Fruit fly (Drosophila melanogaster): Measurements from ENCODE around the gene Eaat1.
A peak's percentile ranks its signal among the peaks of the same experiment; 100 is the strongest.

The Eaat1 gene

dm6 chr2L:9333300-9333876, at the start of gene Eaat1:
Eaat1 (plus strand) TSS chr2L:9333567.
- TF ChIP-seq Mnt (GFP tag; optimal IDR thresholded peaks at IDR 0.05) = peak; percentile 76
- no peak for TF ChIP-seq kay (GFP tag; ENCODE audit: borderline replicate concordance)
- TF ChIP-seq CG12768 (GFP tag; optimal IDR thresholded peaks at IDR 0.05) = peak; percentile 38
- no peak for TF ChIP-seq CG7045 (GFP tag; optimal IDR thresholded peaks at IDR 0.05)
- TF ChIP-seq CG11617 (GFP tag; optimal IDR thresholded peaks at IDR 0.05) = no peak
- peak; percentile 99 for TF ChIP-seq cic (GFP tag; optimal IDR thresholded peaks at IDR 0.05)
- TF ChIP-seq CG1620 (GFP tag; optimal IDR thresholded peaks at IDR 0.05) = peak; percentile 4

- TF ChIP-seq CG14711 (tag; optimal IDR thresholded peaks at IDR 0.05) (no peak), toe (GFP tag; optimal IDR thresholded peaks at IDR 0.05) (no peak), CG5204 (GFP tag; optimal IDR thresholded peaks at IDR 0.05) (no peak), ovo (GFP tag; optimal IDR thresholded peaks at IDR 0.05) (no peak), CG7101 (tag; optimal IDR thresholded peaks at IDR 0.05) (no peak), CG12768 (GFP tag; optimal IDR thresholded peaks at IDR 0.05) (no peak), Hr96 (GFP tag; optimal IDR thresholded peaks at IDR 0.05) (no peak), Mnt (GFP tag; optimal IDR thresholded peaks at IDR 0.05) (no peak), Crg-1 (GFP tag; optimal IDR thresholded peaks at IDR 0.05) (no peak), tj (GFP tag; optimal IDR thresholded peaks at IDR 0.05) (no peak), CG11617 (GFP tag; optimal IDR thresholded peaks at IDR 0.05) (no peak), kay (GFP tag; ENCODE audit: borderline replicate concordance) (no peak), Clk (GFP tag; optimal IDR thresholded peaks at IDR 0.05) (no peak), pad (GFP tag; optimal IDR thresholded peaks at IDR 0.05) (no peak), CG33017 (tag; optimal IDR thresholded peaks at IDR 0.05) (no peak), CG1620 (GFP tag; optimal IDR thresholded peaks at IDR 0.05) (no peak), cic (GFP tag; optimal IDR thresholded peaks at IDR 0.05) (no peak)
Measured at dm6 chr2L:9321022-9321421, 12.3 kb upstream of the Eaat1 start.

DNA sequence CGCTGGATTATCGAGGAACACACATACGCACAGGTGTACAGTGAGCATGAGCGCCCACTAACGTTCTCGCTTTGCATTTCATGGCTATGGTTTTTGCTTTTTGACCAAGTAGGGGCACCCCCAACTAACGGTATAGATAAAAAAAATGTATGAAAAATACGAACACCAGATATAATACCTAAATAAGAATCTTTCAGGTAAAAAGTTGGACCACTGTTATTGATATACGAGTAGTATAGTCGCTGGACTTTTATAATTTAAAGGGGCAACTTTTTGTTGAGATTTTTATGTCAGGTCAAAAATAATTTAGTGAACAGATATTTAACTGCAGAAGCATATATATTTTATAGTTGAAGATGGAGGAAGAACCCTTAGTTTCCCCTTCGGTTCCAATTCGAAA, 5.9 kb upstream of the Eaat1 start, which contains the start of gene CG17005:
Gene CG17005 (plus strand): TSS at position 301 of the 400 bp plus-strand sequence.
- TF ChIP-seq CG33017 (tag; optimal IDR thresholded peaks at IDR 0.05) (no peak), tj (GFP tag; optimal IDR thresholded peaks at IDR 0.05) (no peak), CG14711 (tag; optimal IDR thresholded peaks at IDR 0.05) (no peak), CG7045 (GFP tag; optimal IDR thresholded peaks at IDR 0.05) (no peak), CG1620 (GFP tag; optimal IDR thresholded peaks at IDR 0.05) (no peak), toe (GFP tag; optimal IDR thresholded peaks at IDR 0.05) (no peak), kay (GFP tag; ENCODE audit: borderline replicate concordance) (no peak), CG11617 (GFP tag; optimal IDR thresholded peaks at IDR 0.05) (no peak), Mnt (GFP tag; optimal IDR thresholded peaks at IDR 0.05) (no peak), Clk (GFP tag; optimal IDR thresholded peaks at IDR 0.05) (no peak), CG5204 (GFP tag; optimal IDR thresholded peaks at IDR 0.05) (no peak), Crg-1 (GFP tag; optimal IDR thresholded peaks at IDR 0.05) (no peak), cnc (optimal IDR thresholded peaks at IDR 0.05) (no peak), cic (GFP tag; optimal IDR thresholded peaks at IDR 0.05) (no peak), bab1 (GFP tag; optimal IDR thresholded peaks at IDR 0.05) (no peak), Hr96 (GFP tag; optimal IDR thresholded peaks at IDR 0.05) (no peak), CG7101 (tag; optimal IDR thresholded peaks at IDR 0.05) (no peak)

- TF ChIP-seq bab1 (GFP tag; optimal IDR thresholded peaks at IDR 0.05) (peak; percentile 37), Hr96 (GFP tag; optimal IDR thresholded peaks at IDR 0.05) (no peak)
Measured at dm6 chr2L:9330628-9331027, 2.7 kb upstream of the Eaat1 start, which contains the start of gene Cks30A. Cks30A (plus strand) TSS chr2L:9330763.

- TF ChIP-seq ovo (GFP tag; optimal IDR thresholded peaks at IDR 0.05) (no peak), toe (GFP tag; optimal IDR thresholded peaks at IDR 0.05) (no peak), Hr96 (GFP tag; optimal IDR thresholded peaks at IDR 0.05) (no peak), cnc (optimal IDR thresholded peaks at IDR 0.05) (no peak), kay (GFP tag; ENCODE audit: borderline replicate concordance) (no peak), CG5204 (GFP tag; optimal IDR thresholded peaks at IDR 0.05) (no peak), Crg-1 (GFP tag; optimal IDR thresholded peaks at IDR 0.05) (no peak), pad (GFP tag; optimal IDR thresholded peaks at IDR 0.05) (no peak), CG12768 (GFP tag; optimal IDR thresholded peaks at IDR 0.05) (no peak), Mnt (GFP tag; optimal IDR thresholded peaks at IDR 0.05) (peak; percentile 2), CG7045 (GFP tag; optimal IDR thresholded peaks at IDR 0.05) (no peak), CG1620 (GFP tag; optimal IDR thresholded peaks at IDR 0.05) (no peak), bab1 (GFP tag; optimal IDR thresholded peaks at IDR 0.05) (no peak), cic (GFP tag; optimal IDR thresholded peaks at IDR 0.05) (peak; percentile 23), tj (GFP tag; optimal IDR thresholded peaks at IDR 0.05) (no peak), CG11617 (GFP tag; optimal IDR thresholded peaks at IDR 0.05) (no peak)
Measured at dm6 chr2L:9338852-9339251, 5.5 kb downstream of the Eaat1 start.

DNA sequence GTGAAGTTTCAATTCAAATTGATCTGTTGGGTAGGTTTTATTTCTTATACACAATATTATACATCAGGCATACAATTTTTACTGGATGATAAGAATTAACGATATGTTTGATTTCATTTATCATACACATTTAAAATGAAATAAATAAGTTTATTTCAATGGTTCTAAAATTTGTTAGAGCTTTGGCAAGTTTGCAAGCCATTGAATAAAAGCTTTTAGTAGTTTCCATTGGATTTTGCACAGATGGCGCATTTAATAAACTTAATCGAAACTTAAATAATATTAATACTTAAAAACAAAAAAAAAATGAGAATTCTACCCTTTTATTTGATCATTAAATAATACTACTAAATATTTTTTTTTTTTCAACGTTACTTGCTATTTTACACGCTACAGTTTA, 8.6 kb downstream of the Eaat1 start:
- TF ChIP-seq Crg-1 (GFP tag; optimal IDR thresholded peaks at IDR 0.05) (no peak), CG7045 (GFP tag; optimal IDR thresholded peaks at IDR 0.05) (no peak), bab1 (GFP tag; optimal IDR thresholded peaks at IDR 0.05) (no peak), CG7101 (tag; optimal IDR thresholded peaks at IDR 0.05) (no peak), CG33017 (tag; optimal IDR thresholded peaks at IDR 0.05) (no peak), CG5204 (GFP tag; optimal IDR thresholded peaks at IDR 0.05) (no peak), CG12768 (GFP tag; optimal IDR thresholded peaks at IDR 0.05) (no peak), Mnt (GFP tag; optimal IDR thresholded peaks at IDR 0.05) (no peak), CG1620 (GFP tag; optimal IDR thresholded peaks at IDR 0.05) (no peak), CG11617 (GFP tag; optimal IDR thresholded peaks at IDR 0.05) (no peak), pad (GFP tag; optimal IDR thresholded peaks at IDR 0.05) (no peak), ovo (GFP tag; optimal IDR thresholded peaks at IDR 0.05) (no peak), Hr96 (GFP tag; optimal IDR thresholded peaks at IDR 0.05) (no peak), kay (GFP tag; ENCODE audit: borderline replicate concordance) (no peak), cic (GFP tag; optimal IDR thresholded peaks at IDR 0.05) (no peak), CG14711 (tag; optimal IDR thresholded peaks at IDR 0.05) (no peak), tj (GFP tag; optimal IDR thresholded peaks at IDR 0.05) (no peak), Clk (GFP tag; optimal IDR thresholded peaks at IDR 0.05) (no peak), toe (GFP tag; optimal IDR thresholded peaks at IDR 0.05) (no peak), cnc (optimal IDR thresholded peaks at IDR 0.05) (no peak)

Measured in whole organism, adult.